Worm (Caenorhabditis elegans): ENCODE data around the gene txt-13.

txt-13 gene

DNA sequence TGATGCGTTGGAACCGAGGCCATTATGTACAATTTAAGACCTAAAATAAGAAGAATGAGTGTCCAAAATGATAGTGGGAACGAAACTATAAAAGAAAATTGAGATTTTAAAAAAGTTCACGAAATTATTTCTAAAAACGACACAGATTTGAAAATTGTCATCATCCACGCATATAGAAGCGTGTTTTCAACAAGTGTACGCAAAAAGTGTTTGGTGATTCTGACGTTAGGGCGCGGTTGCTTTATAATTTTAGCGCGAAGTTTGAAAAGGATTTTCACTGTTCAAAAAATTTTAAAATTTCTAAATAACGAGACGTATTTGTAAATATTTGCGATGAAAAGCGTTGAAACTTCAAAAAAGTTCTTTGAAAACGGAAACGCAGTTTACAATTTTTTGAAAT is 7.0 kb upstream of the txt-13 start, which contains the start of gene cdc-48.1 (continued):
- TF ChIP-seq C38D4.7 (GFP tag; optimal IDR thresholded peaks at IDR 0.05) (peak; percentile 46), npax-4 (tag; optimal IDR thresholded peaks at IDR 0.05) (peak; percentile 20), ets-4 (tag; optimal IDR thresholded peaks at IDR 0.05) (peak; percentile 95), ceh-14 (tag; optimal IDR thresholded peaks at IDR 0.05) (peak; percentile 98), pag-3 (tag; optimal IDR thresholded peaks at IDR 0.05; ENCODE audit: borderline replicate concordance) (peak; percentile 93), ceh-45 (GFP tag; IDR thresholded peaks at IDR 0.05) (peak; percentile 68; the same call in 1 of the 2 replicates), nhr-232 (tag; optimal IDR thresholded peaks at IDR 0.05) (no peak), tbx-2 (tag; optimal IDR thresholded peaks at IDR 0.05) (peak; percentile 99), fkh-6 (tag; optimal IDR thresholded peaks at IDR 0.05) (peak; percentile 24), ceh-19 (GFP tag; optimal IDR thresholded peaks at IDR 0.05) (peak; percentile 84), sdc-2 (tag; optimal IDR thresholded peaks at IDR 0.05) (peak; percentile 79), fkh-10 (GFP tag; optimal IDR thresholded peaks at IDR 0.05) (peak; percentile 92), K09A11.1 (tag; optimal IDR thresholded peaks at IDR 0.05; ENCODE audit: insufficient read depth) (peak; percentile 90), nhr-11 (tag; optimal IDR thresholded peaks at IDR 0.05) (peak; percentile 100), hlh-6 (tag; optimal IDR thresholded peaks at IDR 0.05) (peak; percentile 35), ceh-22 (tag; optimal IDR thresholded peaks at IDR 0.05) (no peak), syd-9 (tag; optimal IDR thresholded peaks at IDR 0.05) (peak; percentile 94), hlh-13 (GFP tag; optimal IDR thresholded peaks at IDR 0.05) (peak; percentile 24), unc-3 (GFP tag; conservative IDR thresholded peaks at IDR 0.05) (peak; percentile 76), unc-3 (tag; optimal IDR thresholded peaks at IDR 0.05) (peak; percentile 92), hlh-8 (tag; optimal IDR thresholded peaks at IDR 0.05) (peak; percentile 87), pat-9 (tag; optimal IDR thresholded peaks at IDR 0.05) (peak; percentile 92), rnt-1 (tag; optimal IDR thresholded peaks at IDR 0.05) (peak; percentile 98), unc-86 (tag; optimal IDR thresholded peaks at IDR 0.05) (peak; percentile 97), hlh-15 (tag; optimal IDR thresholded peaks at IDR 0.05) (peak; percentile 35), ceh-31 (tag; optimal IDR thresholded peaks at IDR 0.05) (peak; percentile 98), ref-2 (tag; optimal IDR thresholded peaks at IDR 0.05) (peak; percentile 99), sox-2 (GFP tag; IDR thresholded peaks at IDR 0.05) (peak; percentile 86), pha-4 (tag; optimal IDR thresholded peaks at IDR 0.05) (no peak), C08G9.2 (tag; optimal IDR thresholded peaks at IDR 0.05) (peak; percentile 84), ceh-9 (tag; optimal IDR thresholded peaks at IDR 0.05) (no peak), unc-42 (tag; optimal IDR thresholded peaks at IDR 0.05) (peak; percentile 100)

ce11 chrII:10564578-10564977 is 5.8 kb upstream of the txt-13 start, which contains the start of the genes C06A1.6 and C06A1.7:
C06A1.6 (minus strand) TSS chrII:10564678.
C06A1.7 (plus strand) TSS chrII:10564891.
- TF ChIP-seq elt-2 (tag; optimal IDR thresholded peaks at IDR 0.05) (no peak), unc-55 (GFP tag; optimal IDR thresholded peaks at IDR 0.05) (no peak), pax-1 (tag; optimal IDR thresholded peaks at IDR 0.05) (no peak), zip-5 (tag; optimal IDR thresholded peaks at IDR 0.05) (no peak), hlh-8 (tag; optimal IDR thresholded peaks at IDR 0.05) (no peak), ceh-34 (tag; optimal IDR thresholded peaks at IDR 0.05) (no peak), ceh-45 (GFP tag; IDR thresholded peaks at IDR 0.05) (no peak), dmd-4 (tag; optimal IDR thresholded peaks at IDR 0.05; ENCODE audit: borderline replicate concordance) (no peak), gmeb-2 (tag; optimal IDR thresholded peaks at IDR 0.05) (no peak), ceh-24 (tag; optimal IDR thresholded peaks at IDR 0.05) (no peak), che-1 (tag; optimal IDR thresholded peaks at IDR 0.05) (no peak), unc-42 (tag; optimal IDR thresholded peaks at IDR 0.05) (no peak), ceh-48 (tag; optimal IDR thresholded peaks at IDR 0.05) (no peak), pha-4 (tag; optimal IDR thresholded peaks at IDR 0.05) (no peak)
